Fruit fly (Drosophila melanogaster): ENCODE measurements around the gene Pdha.

DNA sequence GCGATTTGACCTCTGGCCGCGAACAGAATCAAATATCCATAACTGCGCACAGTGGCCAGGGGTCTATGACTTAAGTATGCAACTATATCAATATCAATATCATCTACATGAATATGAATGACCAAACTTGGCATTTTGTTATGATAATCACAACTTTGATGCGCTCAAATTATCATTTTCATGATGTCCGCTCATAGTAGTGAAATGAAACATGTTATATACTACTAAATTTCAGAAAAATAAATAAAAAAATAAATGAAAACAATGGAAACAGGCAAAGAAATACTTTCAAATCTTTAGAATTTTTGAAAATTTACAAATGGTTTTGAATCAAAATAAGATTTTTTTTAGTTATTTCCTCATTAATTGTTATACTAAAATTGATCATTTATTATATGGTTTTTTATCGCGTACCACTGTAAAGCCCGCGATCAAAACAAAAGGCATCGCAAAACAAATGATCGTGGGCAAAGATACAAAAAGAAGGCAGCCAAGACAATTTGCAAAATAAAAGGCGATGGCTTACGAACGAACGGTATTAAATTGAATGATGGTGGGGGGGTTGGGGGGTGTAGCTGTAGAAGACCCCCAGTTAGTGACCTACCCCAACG, 41.3 kb upstream of the Pdha start:
- TF ChIP-seq CG2889 (GFP tag; IDR thresholded peaks at IDR 0.05), result no peak
- no peak for TF ChIP-seq Hmr (GFP tag; optimal IDR thresholded peaks at IDR 0.05)
- no peak for TF ChIP-seq h (optimal IDR thresholded peaks at IDR 0.05)
- no peak for TF ChIP-seq CG15696 (tag; optimal IDR thresholded peaks at IDR 0.05)
- no peak for TF ChIP-seq D (optimal IDR thresholded peaks at IDR 0.05)
- TF ChIP-seq D (GFP tag; optimal IDR thresholded peaks at IDR 0.05), result no peak
- TF ChIP-seq trem (tag; optimal IDR thresholded peaks at IDR 0.05), result no peak
- TF ChIP-seq CG7271 (tag; optimal IDR thresholded peaks at IDR 0.05), result no peak
